Worm (Caenorhabditis elegans) whole organism, midembryonic: ENCODE data around the gene Y51H4A.1.

ENCODE experiments used
- cog-1 ChIP-seq: sonication (generic microtip); optimal IDR thresholded peaks from 2 replicates; lab custom pipeline; 2016; ENCODE audit warnings: missing genetic modification characterization, missing compliant biosample characterization
- flt-1 ChIP-seq: fragments of 200-800 bp; sonication (Bioruptor generic); IDR thresholded peaks from 2 replicates; pipeline ENCODE4 v1.3.6; 2022; ENCODE audit warnings: missing genetic modification characterization, missing compliant biosample characterization
- klf-2 ChIP-seq: fragments of 200-800 bp; sonication (Bioruptor generic); conservative IDR thresholded peaks from 2 replicates; pipeline ENCODE4 v1.3.6; 2022; ENCODE audit warnings: missing genetic modification reagents, missing genetic modification characterization, missing compliant biosample characterization
- med-1 ChIP-seq: sonication (generic microtip); optimal IDR thresholded peaks from 2 replicates; lab custom pipeline; 2017; ENCODE audit warnings: missing genetic modification characterization, mild to moderate bottlenecking, missing compliant biosample characterization, antibody characterized with exemption, missing genetic modification reagents; ENCODE audit not compliant: insufficient read depth
- ref-1 ChIP-seq: fragments of 200-800 bp; sonication (Bioruptor generic); conservative IDR thresholded peaks from 2 replicates; pipeline ENCODE4 v1.3.6; 2022; ENCODE audit warnings: missing genetic modification reagents, missing genetic modification characterization, missing compliant biosample characterization
- tab-1 ChIP-seq: fragments of 200-800 bp; sonication (Bioruptor generic); IDR thresholded peaks from 2 replicates; pipeline ENCODE4 v1.3.6; 2022; ENCODE audit warnings: missing genetic modification characterization, missing compliant biosample characterization
- ztf-23 ChIP-seq: fragments of 200-800 bp; sonication (Bioruptor generic); IDR thresholded peaks from 2 replicates; pipeline ENCODE4 v1.3.6; 2022; ENCODE audit warnings: missing genetic modification reagents, missing genetic modification characterization, missing compliant biosample characterization
- ztf-29 ChIP-seq: fragments of 200-800 bp; sonication (Bioruptor generic); IDR thresholded peaks from 2 replicates; pipeline ENCODE4 v1.3.6; 2022; ENCODE audit warnings: missing genetic modification reagents, missing genetic modification characterization, missing compliant biosample characterization

DNA sequence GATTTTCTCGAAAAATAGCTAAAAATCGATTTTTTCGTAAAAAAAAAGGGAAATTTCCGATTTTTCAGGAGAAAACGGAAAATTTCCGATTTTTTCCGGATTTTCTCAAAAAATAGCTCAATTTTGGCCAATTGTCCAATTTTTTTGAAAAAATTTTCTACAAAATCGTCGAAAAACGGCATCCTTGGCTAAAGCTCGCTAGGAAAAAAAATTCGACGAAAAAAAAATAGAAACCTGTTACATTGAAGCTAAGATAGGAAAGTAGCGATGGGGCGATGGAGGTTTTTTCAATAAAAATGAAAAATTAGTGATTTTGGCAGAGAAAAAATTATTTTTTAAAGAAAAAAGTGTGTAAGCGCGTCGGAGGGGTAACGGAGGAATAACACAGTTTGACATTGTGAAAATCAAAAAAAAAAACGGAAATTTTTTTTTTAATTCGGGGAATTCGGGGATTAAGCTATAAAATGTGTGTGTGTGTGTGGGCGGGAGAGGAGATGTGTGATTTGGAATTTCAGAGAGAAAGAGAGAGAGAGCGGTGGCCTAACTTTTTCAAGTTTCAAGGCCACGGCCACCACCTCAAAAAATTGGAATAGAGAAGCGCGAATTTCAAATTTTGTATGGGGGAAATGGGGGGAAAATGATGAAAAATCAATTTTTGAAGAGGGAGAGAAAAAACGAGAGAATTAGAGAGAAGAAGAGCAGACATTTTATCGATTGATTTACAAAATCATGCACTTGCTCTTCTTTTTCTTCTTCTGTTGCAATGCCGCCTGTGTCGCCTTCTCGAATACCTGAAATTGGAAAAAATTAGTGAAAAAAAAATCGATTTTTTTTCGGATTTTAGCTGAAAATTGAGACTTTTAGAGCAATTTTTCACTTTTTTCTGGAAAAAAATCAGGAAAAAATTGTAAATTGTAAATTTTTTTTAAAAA is 6.4 kb upstream of the Y51H4A.1 start:
- TF ChIP-seq cog-1 (tag; lab: Kevin White, UChicago) (no peak), ztf-23 (GFP tag; lab: Robert Waterston, UW) (no peak), tab-1 (GFP tag; lab: Robert Waterston, UW) (no peak), klf-2 (no peak), med-1 (no peak), ztf-29 (GFP tag; lab: Robert Waterston, UW) (no peak), flt-1 (GFP tag; lab: Robert Waterston, UW) (no peak), ref-1 (GFP tag; lab: Robert Waterston, UW) (no peak)
